Worm (Caenorhabditis elegans) whole organism, early embryonic: ENCODE results near the gene gfi-1.

ENCODE experiments used
- F13C5.2 ChIP-seq: sonication (generic microtip); optimal IDR thresholded peaks from 2 replicates; lab custom pipeline; 2017; ENCODE audit warnings: mild to moderate bottlenecking, missing genetic modification characterization, inconsistent platforms, missing compliant biosample characterization
- aly-1 ChIP-seq: sonication (generic microtip); optimal IDR thresholded peaks from 2 replicates; lab custom pipeline; 2016; ENCODE audit warnings: missing genetic modification characterization, missing compliant biosample characterization
- ama-1 ChIP-seq: fragments of 150-350 bp; optimal IDR thresholded peaks from 2 replicates; lab custom pipeline; 2014
- ceh-36 ChIP-seq: sonication (generic microtip); optimal IDR thresholded peaks from 2 replicates; lab custom pipeline; 2016; ENCODE audit warnings: missing genetic modification characterization, inconsistent platforms, missing compliant biosample characterization
- ets-7 ChIP-seq: sonication (generic microtip); optimal IDR thresholded peaks from 2 replicates; lab custom pipeline; 2016; ENCODE audit warnings: missing genotype, missing genetic modification characterization, missing compliant biosample characterization
- flt-1 ChIP-seq: fragments of 200-800 bp; sonication (Bioruptor generic); IDR thresholded peaks from 2 replicates; pipeline ENCODE4 v1.3.6; 2022; ENCODE audit warnings: missing genetic modification characterization, missing compliant biosample characterization
- hmg-4 ChIP-seq: fragments of 200-800 bp; sonication (Bioruptor generic); optimal IDR thresholded peaks from 2 replicates; lab custom pipeline; 2018; ENCODE audit warnings: mild to moderate bottlenecking, missing genetic modification characterization, missing compliant biosample characterization
- tbx-37 ChIP-seq: fragments of 200-800 bp; sonication (Bioruptor generic); conservative IDR thresholded peaks from 2 replicates; pipeline ENCODE4 v1.3.6; 2022; ENCODE audit warnings: missing genetic modification reagents, missing genetic modification characterization, missing compliant biosample characterization

ce11 chrV:6427433-6427832 is 27.7 kb upstream of the gfi-1 start:
- TF ChIP-seq ets-7 (tag; lab: Kevin White, UChicago) (no peak), tbx-37 (GFP tag; lab: Robert Waterston, UW) (no peak), flt-1 (no peak), ama-1 (lab: Kevin White, UChicago) (no peak), hmg-4 (GFP tag; lab: Kevin White, UChicago) (no peak), aly-1 (tag; lab: Kevin White, UChicago) (no peak), F13C5.2 (peak; percentile 10), ceh-36 (no peak)
